Worm (Caenorhabditis elegans) whole organism, late embryonic: ENCODE results near the gene blos-2.

Experiments
- Y22D7AL.16 ChIP-seq: sonication (generic microtip); optimal IDR thresholded peaks from 2 replicates; lab custom pipeline; 2016; ENCODE audit warnings: missing genetic modification characterization, missing compliant biosample characterization
- ama-1 ChIP-seq: fragments of 150-350 bp; optimal IDR thresholded peaks from 2 replicates; lab custom pipeline; 2014
- ceh-45 ChIP-seq: fragments of 200-800 bp; sonication (Bioruptor generic); IDR thresholded peaks from 2 replicates; pipeline ENCODE4 v1.3.6; 2022; ENCODE audit warnings: missing genetic modification reagents, missing genetic modification characterization, missing compliant biosample characterization
- lin-11 ChIP-seq: fragments of 200-800 bp; sonication (Bioruptor generic); optimal IDR thresholded peaks from 2 replicates; lab custom pipeline; 2018; ENCODE audit warnings: mild to moderate bottlenecking, missing genetic modification characterization, missing compliant biosample characterization
- nfya-1 ChIP-seq: sonication (generic microtip); optimal IDR thresholded peaks from 2 replicates; lab custom pipeline; 2017; ENCODE audit warnings: missing genetic modification characterization, mild to moderate bottlenecking, missing compliant biosample characterization, antibody characterized with exemption, moderate library complexity
- odd-2 ChIP-seq: sonication (generic microtip); optimal IDR thresholded peaks from 2 replicates; lab custom pipeline; 2017; ENCODE audit warnings: antibody characterized with exemption, mild to moderate bottlenecking, missing genetic modification characterization, missing compliant biosample characterization
- pat-9 ChIP-seq: fragments of 200-800 bp; sonication (Bioruptor generic); optimal IDR thresholded peaks from 2 replicates; lab custom pipeline; 2018; ENCODE audit warnings: mild to moderate bottlenecking, missing genetic modification characterization, moderate library complexity, missing compliant biosample characterization
- pha-4 ChIP-seq: fragments of 150-350 bp; optimal IDR thresholded peaks from 2 replicates; lab custom pipeline; 2018; ENCODE audit warnings: missing biosample characterization, missing genetic modification reagents, missing genetic modification characterization
- tbx-2 ChIP-seq: sonication (generic microtip); optimal IDR thresholded peaks from 2 replicates; lab custom pipeline; 2016; ENCODE audit warnings: missing genetic modification characterization, missing compliant biosample characterization
- unc-3 ChIP-seq, 2 experiments: fragments of 200-800 bp in 1 of 2; sonication (Bioruptor generic) in 1 of 2; sonication (generic microtip) in 1 of 2; conservative IDR thresholded peaks in 1 of 2; optimal IDR thresholded peaks in 1 of 2; 2 replicates each; pipeline versions ENCODE4 v1.3.6 to Lab custom; 2016 to 2022; ENCODE audit warnings: missing compliant biosample characterization in 2 of 2, missing genetic modification characterization in 2 of 2, missing genetic modification reagents in 1 of 2
- unc-42 ChIP-seq: sonication (generic microtip); optimal IDR thresholded peaks from 2 replicates; lab custom pipeline; 2016; ENCODE audit warnings: missing genotype, missing genetic modification characterization, missing compliant biosample characterization

ce11 chrIV:6330790-6331189 is 3.2 kb upstream of the blos-2 start:
- TF ChIP-seq lin-11 (tag; lab: Kevin White, UChicago): no peak
- TF ChIP-seq unc-42 (tag; lab: Kevin White, UChicago): no peak
- no peak for TF ChIP-seq unc-3 (GFP tag; conservative IDR thresholded peaks at IDR 0.05; lab: Robert Waterston, UW)
- no peak for TF ChIP-seq unc-3 (tag; optimal IDR thresholded peaks at IDR 0.05; lab: Kevin White, UChicago)
- no peak for TF ChIP-seq odd-2 (tag; lab: Kevin White, UChicago)
- TF ChIP-seq ceh-45 (GFP tag; lab: Robert Waterston, UW): no peak
- no peak for TF ChIP-seq pat-9 (tag; lab: Kevin White, UChicago)
- no peak for TF ChIP-seq pha-4 (tag; lab: Kevin White, UChicago)
- no peak for TF ChIP-seq ama-1 (lab: Kevin White, UChicago)
- no peak for TF ChIP-seq Y22D7AL.16 (tag; lab: Kevin White, UChicago)
- TF ChIP-seq nfya-1 (tag; lab: Kevin White, UChicago): no peak
- no peak for TF ChIP-seq tbx-2 (tag; lab: Kevin White, UChicago)
